Worm (Caenorhabditis elegans): ENCODE results near the gene C36E6.8.

C36E6.8 gene

ce11 chrX:17438386-17438785, at the start of gene C36E6.8:
Gene C36E6.8 (plus strand): TSS chrX:17438686.
- TF ChIP-seq dao-5 (tag; optimal IDR thresholded peaks at IDR 0.05) (no peak), him-1 (tag; optimal IDR thresholded peaks at IDR 0.05) (no peak), W03F9.2 (tag; optimal IDR thresholded peaks at IDR 0.05) (no peak)

DNA sequence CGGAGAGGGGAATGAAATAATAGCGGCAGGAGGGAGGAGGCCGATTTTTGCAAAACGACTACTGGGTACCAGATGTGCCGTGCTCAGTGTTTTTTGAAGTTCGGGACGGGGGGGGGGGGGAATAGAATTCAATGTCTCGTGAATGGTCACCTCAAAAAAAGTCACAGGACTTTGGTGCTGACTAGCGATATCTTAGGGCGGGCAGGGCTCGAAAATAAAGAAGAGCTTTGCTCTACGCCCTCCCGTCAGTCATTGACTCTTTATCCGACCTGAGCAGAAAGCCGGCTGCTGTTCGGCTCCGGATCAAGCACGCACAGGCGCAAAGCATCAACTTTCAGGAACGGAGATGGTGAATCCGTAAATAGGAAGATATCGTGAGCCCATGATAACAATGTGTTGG, 48.0 kb upstream of the C36E6.8 start:
- TF ChIP-seq W03F9.2 (tag; optimal IDR thresholded peaks at IDR 0.05) (no peak), him-1 (tag; optimal IDR thresholded peaks at IDR 0.05) (no peak), dao-5 (tag; optimal IDR thresholded peaks at IDR 0.05) (no peak)

ce11 chrX:17391515-17391914, 47.0 kb upstream of the C36E6.8 start, which contains the start of gene F10D7.5:
Gene F10D7.5 (minus strand): TSS chrX:17391615.
- TF ChIP-seq him-1 (tag; optimal IDR thresholded peaks at IDR 0.05) (no peak), W03F9.2 (tag; optimal IDR thresholded peaks at IDR 0.05) (no peak), dao-5 (tag; optimal IDR thresholded peaks at IDR 0.05) (no peak)

ce11 chrX:17392182-17392581, 46.3 kb upstream of the C36E6.8 start:
- TF ChIP-seq dao-5 (tag; optimal IDR thresholded peaks at IDR 0.05) (no peak), W03F9.2 (tag; optimal IDR thresholded peaks at IDR 0.05) (peak; percentile 30), him-1 (tag; optimal IDR thresholded peaks at IDR 0.05) (no peak)

DNA sequence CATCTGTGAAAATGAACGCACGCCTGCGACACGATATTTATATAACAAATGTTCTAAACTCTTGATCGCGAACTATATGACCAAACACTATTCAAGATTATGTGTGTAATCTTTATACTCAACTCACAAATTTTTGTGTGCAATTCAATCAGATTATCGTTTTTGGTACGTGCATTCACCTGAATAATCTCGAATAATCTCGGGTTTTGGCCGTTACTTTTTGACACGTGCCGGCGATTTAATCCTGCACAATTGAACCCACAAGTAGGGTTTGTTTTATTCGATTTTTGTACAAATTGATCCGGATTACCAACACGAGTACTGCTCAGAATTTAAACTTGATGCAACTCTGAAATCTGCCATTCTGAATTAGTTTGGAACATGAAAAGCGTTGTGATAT, 42.0 kb upstream of the C36E6.8 start, which contains the start of the genes vap-1 and F11C7.2:
Gene vap-1, minus strand, starts transcription at position 101 of the 400 bp plus-strand sequence.
Gene F11C7.2, plus strand, starts transcription at position 359 of the 400 bp plus-strand sequence.
- TF ChIP-seq him-1 (tag; optimal IDR thresholded peaks at IDR 0.05): no peak
- TF ChIP-seq W03F9.2 (tag; optimal IDR thresholded peaks at IDR 0.05): no peak
- TF ChIP-seq dao-5 (tag; optimal IDR thresholded peaks at IDR 0.05): no peak

- TF ChIP-seq dao-5 (tag; optimal IDR thresholded peaks at IDR 0.05) (no peak), him-1 (tag; optimal IDR thresholded peaks at IDR 0.05) (no peak), W03F9.2 (tag; optimal IDR thresholded peaks at IDR 0.05) (no peak)
Observed at ce11 chrX:17398293-17398692, 40.2 kb upstream of the C36E6.8 start, which contains the start of gene F11C7.7. Gene F11C7.7 (plus strand): TSS chrX:17398593.

DNA sequence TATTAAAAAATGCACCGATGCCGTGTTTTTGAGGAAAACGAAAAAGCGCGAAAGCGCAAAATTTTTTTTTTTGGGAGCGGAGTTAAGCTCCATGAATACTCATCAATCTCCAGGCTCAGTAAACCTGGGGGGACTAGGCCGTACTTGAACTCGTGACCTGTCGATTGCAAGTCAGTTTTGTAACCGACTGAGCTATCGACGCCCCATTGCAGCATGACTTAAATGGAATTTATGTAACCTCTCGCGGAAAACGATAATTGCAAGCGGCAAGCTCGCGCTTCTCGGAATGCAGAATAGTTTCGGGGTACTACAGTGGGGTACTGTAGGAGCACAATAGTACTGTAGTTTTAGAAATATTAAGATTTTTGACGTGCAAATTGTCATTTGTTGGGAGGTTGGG, 38.1 kb upstream of the C36E6.8 start:
- TF ChIP-seq W03F9.2 (tag; optimal IDR thresholded peaks at IDR 0.05): no peak
- no peak for TF ChIP-seq dao-5 (tag; optimal IDR thresholded peaks at IDR 0.05)

ce11 chrX:17401264-17401663, 37.2 kb upstream of the C36E6.8 start, which contains the start of gene F11C7.6:
Gene F11C7.6 (plus strand): TSS chrX:17401564.
- TF ChIP-seq W03F9.2 (tag; optimal IDR thresholded peaks at IDR 0.05): no peak
- TF ChIP-seq dao-5 (tag; optimal IDR thresholded peaks at IDR 0.05): no peak
- TF ChIP-seq him-1 (tag; optimal IDR thresholded peaks at IDR 0.05): no peak

ce11 chrX:17403058-17403457, 35.4 kb upstream of the C36E6.8 start:
- no peak for TF ChIP-seq W03F9.2 (tag; optimal IDR thresholded peaks at IDR 0.05)
- TF ChIP-seq him-1 (tag; optimal IDR thresholded peaks at IDR 0.05): no peak
- no peak for TF ChIP-seq dao-5 (tag; optimal IDR thresholded peaks at IDR 0.05)

ce11 chrX:17408855-17409254, 29.6 kb upstream of the C36E6.8 start:
- TF ChIP-seq him-1 (tag; optimal IDR thresholded peaks at IDR 0.05) (no peak), W03F9.2 (tag; optimal IDR thresholded peaks at IDR 0.05) (no peak), dao-5 (tag; optimal IDR thresholded peaks at IDR 0.05) (no peak)

ce11 chrX:17412642-17413041, 25.8 kb upstream of the C36E6.8 start:
- TF ChIP-seq him-1 (tag; optimal IDR thresholded peaks at IDR 0.05) (no peak), dao-5 (tag; optimal IDR thresholded peaks at IDR 0.05) (no peak), W03F9.2 (tag; optimal IDR thresholded peaks at IDR 0.05) (no peak)

DNA sequence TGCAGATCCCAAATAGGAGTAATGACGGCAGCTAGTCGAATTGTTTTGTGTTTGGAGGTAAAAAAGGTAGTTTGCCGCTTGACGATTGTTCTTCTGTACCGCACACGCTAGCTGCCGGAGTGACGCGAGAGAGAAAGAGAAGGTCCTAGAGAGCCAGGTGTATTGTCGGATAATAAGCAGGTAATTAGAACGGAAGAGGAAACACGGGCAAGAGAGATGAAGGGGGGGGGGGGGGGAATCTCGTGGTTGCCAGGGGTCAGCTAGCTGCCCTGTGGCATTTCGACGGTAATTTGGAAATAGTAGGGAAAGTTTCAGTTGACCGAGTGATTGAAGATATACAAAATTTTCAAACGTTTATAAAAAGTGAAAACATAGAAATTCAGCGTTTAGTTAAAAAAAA, 24.6 kb upstream of the C36E6.8 start, which contains the start of gene crb-1:
Gene crb-1, minus strand, starts transcription at position 147 of the 400 bp plus-strand sequence.
- TF ChIP-seq him-1 (tag; optimal IDR thresholded peaks at IDR 0.05): no peak

DNA sequence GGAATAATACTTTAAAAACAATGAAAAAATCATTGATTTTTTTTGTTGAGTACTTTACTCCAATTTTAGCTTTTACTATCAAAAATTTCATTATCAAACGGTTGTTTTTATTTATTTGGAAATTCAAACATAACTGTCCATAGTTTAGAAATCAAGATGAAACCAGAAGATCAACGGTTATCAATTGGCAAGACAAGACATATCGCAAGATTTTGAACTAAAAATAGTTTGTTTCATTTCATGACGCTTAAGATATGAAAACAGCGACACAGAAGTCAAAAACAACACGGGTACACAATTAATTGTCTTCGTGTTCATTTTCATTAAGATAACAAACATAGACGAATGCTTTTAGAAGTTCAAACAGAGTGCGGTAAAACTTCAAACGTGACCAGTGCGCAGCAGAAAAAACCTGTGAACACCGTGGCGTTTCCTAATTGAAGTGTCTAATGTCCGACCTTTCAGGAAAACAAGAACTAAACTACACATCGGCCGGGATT, 20.9 kb upstream of the C36E6.8 start:
- no peak for TF ChIP-seq him-1 (tag; optimal IDR thresholded peaks at IDR 0.05)
- no peak for TF ChIP-seq W03F9.2 (tag; optimal IDR thresholded peaks at IDR 0.05)
- TF ChIP-seq dao-5 (tag; optimal IDR thresholded peaks at IDR 0.05): no peak

DNA sequence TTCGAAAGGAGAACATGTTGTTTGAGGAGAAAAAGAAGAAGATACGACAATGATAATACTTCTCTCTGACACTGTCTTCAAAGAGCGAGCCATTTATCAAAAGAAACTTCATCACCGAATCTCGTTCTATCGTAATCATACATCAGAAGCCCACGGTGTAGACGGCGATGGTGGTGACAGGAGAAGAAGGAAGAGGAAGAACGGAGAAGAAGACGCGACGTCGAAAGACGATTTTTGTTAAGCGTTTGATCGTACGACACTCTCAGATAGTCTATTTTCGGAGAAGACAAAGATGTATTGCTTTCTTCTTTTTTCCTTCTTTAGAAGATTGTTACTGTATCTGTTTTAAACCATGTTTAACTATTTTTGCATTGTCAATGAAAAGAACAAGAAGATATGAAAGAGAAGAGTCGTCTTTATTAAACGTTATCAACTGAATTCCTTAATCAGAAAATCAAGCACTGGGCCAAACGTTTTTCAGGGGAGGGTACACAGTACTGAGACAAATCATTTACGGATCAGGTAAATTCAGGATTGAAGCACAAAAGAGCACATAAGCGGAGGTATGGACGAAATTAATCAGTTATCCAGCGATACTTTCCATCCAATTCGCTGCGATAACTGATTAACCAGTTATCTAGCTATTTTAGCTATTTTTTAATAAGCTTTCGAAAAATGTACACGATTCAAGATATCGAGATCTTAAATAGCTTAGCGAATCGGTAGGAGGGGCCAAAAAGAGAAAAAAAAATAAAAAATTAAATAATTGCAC, 18.5 kb upstream of the C36E6.8 start:
- TF ChIP-seq W03F9.2 (tag; optimal IDR thresholded peaks at IDR 0.05) (no peak), him-1 (tag; optimal IDR thresholded peaks at IDR 0.05) (no peak)
